Fruit fly (Drosophila melanogaster): Measurements from ENCODE around the gene CG6686.

Gene CG6686

DNA sequence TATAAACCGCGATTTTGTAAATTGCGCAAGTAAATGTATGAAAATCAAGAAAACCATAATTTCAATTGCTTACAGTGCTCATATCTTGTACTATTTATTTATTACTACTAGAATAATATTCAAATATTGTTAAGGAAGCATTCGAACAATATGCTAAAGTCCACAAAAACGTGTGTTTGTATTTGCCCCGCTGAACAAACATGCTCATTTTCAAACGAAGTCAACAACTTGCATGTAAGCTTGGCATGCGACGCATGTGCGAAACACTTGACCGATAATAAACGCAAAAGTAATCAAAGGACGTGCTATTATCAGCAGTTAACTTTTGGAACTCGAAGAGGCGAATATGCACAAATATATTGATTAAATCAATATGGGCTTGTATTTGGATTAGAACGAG, 33.4 kb upstream of the CG6686 start (continued):
- TF ChIP-seq sim (GFP tag; IDR thresholded peaks at IDR 0.05) = no peak
- TF ChIP-seq CG17568 (GFP tag; optimal IDR thresholded peaks at IDR 0.05) = no peak
- peak; percentile 60 for TF ChIP-seq Meics (GFP tag; optimal IDR thresholded peaks at IDR 0.05)
- no peak for TF ChIP-seq crol (GFP tag; IDR thresholded peaks at IDR 0.05)
- TF ChIP-seq CG2199 (GFP tag; IDR thresholded peaks at IDR 0.05) = no peak
- TF ChIP-seq kay (GFP tag; optimal IDR thresholded peaks at IDR 0.05) = peak; percentile 35
- TF ChIP-seq lilli (GFP tag; optimal IDR thresholded peaks at IDR 0.05) = peak; percentile 26
- peak; percentile 34 for TF ChIP-seq CG10147 (GFP tag; optimal IDR thresholded peaks at IDR 0.05)
- TF ChIP-seq Trl (optimal IDR thresholded peaks at IDR 0.05) = no peak
- peak; percentile 61 for TF ChIP-seq Trl (GFP tag; optimal IDR thresholded peaks at IDR 0.05)
- TF ChIP-seq Opbp (GFP tag; IDR thresholded peaks at IDR 0.05; ENCODE audit: partially characterized antibody) = no peak
- TF ChIP-seq Oli (tag; optimal IDR thresholded peaks at IDR 0.05) = peak; percentile 24
- TF ChIP-seq usp (GFP tag; optimal IDR thresholded peaks at IDR 0.05) = no peak
- TF ChIP-seq CG7987 (GFP tag; optimal IDR thresholded peaks at IDR 0.05) = peak; percentile 91
- no peak for TF ChIP-seq sug (tag; optimal IDR thresholded peaks at IDR 0.05)
- peak; percentile 40 for TF ChIP-seq Mad (GFP tag; optimal IDR thresholded peaks at IDR 0.05)
- TF ChIP-seq stc (GFP tag; IDR thresholded peaks at IDR 0.05) = no peak
- no peak for TF ChIP-seq Ets97D (GFP tag; optimal IDR thresholded peaks at IDR 0.05)
- TF ChIP-seq Optix (GFP tag; IDR thresholded peaks at IDR 0.05) = no peak
- no peak for TF ChIP-seq MBD-R2 (GFP tag; IDR thresholded peaks at IDR 0.05)
- TF ChIP-seq Rfx (GFP tag; IDR thresholded peaks at IDR 0.05) = peak; percentile 74; the same call in 1 of the 2 replicates
- peak; percentile 9 for TF ChIP-seq CG9609 (GFP tag; optimal IDR thresholded peaks at IDR 0.05)
- TF ChIP-seq Atf-2 (GFP tag; optimal IDR thresholded peaks at IDR 0.05) = no peak
- TF ChIP-seq Dref (GFP tag; IDR thresholded peaks at IDR 0.05) = no peak
- peak; percentile 60 for TF ChIP-seq grau (tag; optimal IDR thresholded peaks at IDR 0.05)
- no peak for TF ChIP-seq oc (tag; optimal IDR thresholded peaks at IDR 0.05)
- TF ChIP-seq CG7839 (tag; optimal IDR thresholded peaks at IDR 0.05) = peak; percentile 29
- TF ChIP-seq CG7271 (tag; optimal IDR thresholded peaks at IDR 0.05) = peak; percentile 29
- TF ChIP-seq CG16863 (GFP tag; optimal IDR thresholded peaks at IDR 0.05) = peak; percentile 37
- peak; percentile 8 for TF ChIP-seq CG10274 (GFP tag; optimal IDR thresholded peaks at IDR 0.05)
- TF ChIP-seq ato (GFP tag; IDR thresholded peaks at IDR 0.05; ENCODE audit: partially characterized antibody) = no peak
- no peak for TF ChIP-seq jigr1 (GFP tag; IDR thresholded peaks at IDR 0.05)
- TF ChIP-seq Sox100B (GFP tag; optimal IDR thresholded peaks at IDR 0.05) = no peak
- peak; percentile 4 for TF ChIP-seq exex (tag; optimal IDR thresholded peaks at IDR 0.05)
- TF ChIP-seq CG15514 (GFP tag; optimal IDR thresholded peaks at IDR 0.05) = peak; percentile 75
- no peak for TF ChIP-seq gcm2 (GFP tag; optimal IDR thresholded peaks at IDR 0.05)
- TF ChIP-seq CG10321 (GFP tag; IDR thresholded peaks at IDR 0.05) = no peak; the same call in 1 of the 2 replicates
- TF ChIP-seq dimm (GFP tag; IDR thresholded peaks at IDR 0.05) = no peak
- no peak for TF ChIP-seq zen (tag; optimal IDR thresholded peaks at IDR 0.05)
- no peak for TF ChIP-seq ind (GFP tag; optimal IDR thresholded peaks at IDR 0.05)
- no peak for TF ChIP-seq aop (GFP tag; IDR thresholded peaks at IDR 0.05)
- peak; percentile 77 for TF ChIP-seq HHEX (GFP tag; optimal IDR thresholded peaks at IDR 0.05)
- TF ChIP-seq CG3407 (GFP tag; optimal IDR thresholded peaks at IDR 0.05) = peak; percentile 87
- TF ChIP-seq amos (GFP tag; IDR thresholded peaks at IDR 0.05; ENCODE audit: partially characterized antibody) = no peak
- peak; percentile 19 for TF ChIP-seq fd102C (GFP tag; optimal IDR thresholded peaks at IDR 0.05)
- TF ChIP-seq ap (GFP tag; IDR thresholded peaks at IDR 0.05) = no peak
- TF ChIP-seq CG14441 (GFP tag; IDR thresholded peaks at IDR 0.05) = no peak
- no peak for TF ChIP-seq hkb (optimal IDR thresholded peaks at IDR 0.05)
- TF ChIP-seq hkb (GFP tag; IDR thresholded peaks at IDR 0.05) = no peak
- TF ChIP-seq gcm (GFP tag; optimal IDR thresholded peaks at IDR 0.05) = peak; percentile 61
- peak in 1 of 2 experiments; percentile 87 for TF ChIP-seq bsh (GFP tag; optimal IDR thresholded peaks at IDR 0.05)
- TF ChIP-seq CG30403 (GFP tag; optimal IDR thresholded peaks at IDR 0.05) = no peak

All from whole organism, embryonic.